ENCODE assay signal across 4 worm cellular contexts in the genomic region with DNA sequence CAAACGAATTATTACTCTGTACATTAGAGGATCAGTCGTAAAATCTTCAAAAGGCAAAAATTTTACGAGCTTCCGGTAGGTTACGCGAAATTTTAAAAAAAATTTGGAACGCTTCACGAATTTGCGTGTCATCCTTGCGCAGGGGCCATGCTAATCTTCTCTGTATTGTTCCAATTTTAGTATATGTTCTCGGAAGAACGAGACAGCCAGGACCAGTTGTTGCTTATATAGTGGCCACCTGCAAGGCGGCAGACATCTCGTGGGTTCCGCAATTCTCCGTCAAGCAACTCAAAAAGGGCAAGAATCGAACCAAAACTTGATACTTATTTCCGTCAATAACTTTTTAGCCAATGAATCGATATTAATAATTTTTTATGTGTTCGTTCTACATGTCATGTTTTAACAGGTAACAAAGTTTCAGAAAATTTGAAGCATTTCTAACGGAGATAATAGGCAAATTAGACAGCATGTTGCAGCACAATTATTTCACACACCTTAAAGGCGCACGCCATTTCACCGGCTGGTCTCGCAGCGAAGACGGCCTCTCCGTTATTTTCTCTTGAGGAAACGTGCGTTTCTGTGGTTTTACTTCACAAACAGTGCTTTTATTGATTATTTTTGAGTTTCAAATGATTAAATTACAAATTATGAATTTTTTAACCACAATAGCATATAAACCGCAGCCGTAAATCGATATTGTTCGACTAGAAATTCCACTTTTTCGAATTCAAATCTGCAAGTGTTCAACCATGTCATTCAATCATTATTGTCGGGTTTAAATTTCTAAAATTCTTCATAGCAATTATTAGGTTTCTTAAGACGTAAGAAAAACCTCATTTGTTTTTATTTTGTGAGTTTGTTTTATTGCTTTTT.
TF ChIP-seq lines count a peak whose summit lies in the region.

No protein-coding gene starts in this region.

TF ChIP-seq in whole organism, L2 larva, 48 proteins besides CTCF, POLR2A, EP300 and RAD21 (continued from another document):
- TF ChIP-seq elt-3 (tag; optimal IDR thresholded peaks at IDR 0.05; lab: Kevin White, UChicago) (no peak), sma-3 (GFP tag; optimal IDR thresholded peaks at IDR 0.05; lab: Kevin White, UChicago) (peak; percentile 92), zag-1 (tag; optimal IDR thresholded peaks at IDR 0.05; lab: Kevin White, UChicago) (peak; percentile 17), ztf-1 (GFP tag; conservative IDR thresholded peaks at IDR 0.05; lab: Robert Waterston, UW) (no peak), unc-55 (GFP tag; optimal IDR thresholded peaks at IDR 0.05; lab: Kevin White, UChicago) (peak; percentile 76), peb-1 (tag; optimal IDR thresholded peaks at IDR 0.05; lab: Kevin White, UChicago) (no peak), unc-39 (tag; optimal IDR thresholded peaks at IDR 0.05; lab: Kevin White, UChicago) (no peak), nhr-10 (tag; optimal IDR thresholded peaks at IDR 0.05; lab: Kevin White, UChicago) (peak; percentile 28), snpc-4 (tag; optimal IDR thresholded peaks at IDR 0.05; lab: Kevin White, UChicago) (peak; percentile 99), mdl-1 (tag; optimal IDR thresholded peaks at IDR 0.05; lab: Kevin White, UChicago) (peak in 1 of 2 experiments; percentile 26), skn-1 (tag; optimal IDR thresholded peaks at IDR 0.05; lab: Kevin White, UChicago) (no peak), aly-2 (tag; optimal IDR thresholded peaks at IDR 0.05; lab: Kevin White, UChicago) (peak; percentile 13), C34F6.9 (tag; optimal IDR thresholded peaks at IDR 0.05; lab: Kevin White, UChicago) (peak; percentile 76), blmp-1 (tag; optimal IDR thresholded peaks at IDR 0.05; lab: Kevin White, UChicago; ENCODE audit: insufficient read depth) (peak; percentile 29), gmeb-1 (tag; optimal IDR thresholded peaks at IDR 0.05; lab: Kevin White, UChicago) (peak; percentile 80), nhr-23 (tag; optimal IDR thresholded peaks at IDR 0.05; lab: Kevin White, UChicago) (no peak), dmd-4 (tag; optimal IDR thresholded peaks at IDR 0.05; lab: Kevin White, UChicago) (no peak), nhr-237 (tag; optimal IDR thresholded peaks at IDR 0.05; lab: Kevin White, UChicago) (peak; percentile 19), crh-2 (tag; optimal IDR thresholded peaks at IDR 0.05; lab: Kevin White, UChicago) (peak; percentile 86), nhr-25 (tag; optimal IDR thresholded peaks at IDR 0.05; lab: Kevin White, UChicago) (peak; percentile 60), lsy-2 (tag; optimal IDR thresholded peaks at IDR 0.05; lab: Kevin White, UChicago) (peak; percentile 83 to 87), sem-4 (tag; optimal IDR thresholded peaks at IDR 0.05; lab: Kevin White, UChicago) (peak; percentile 73), nhr-77 (tag; optimal IDR thresholded peaks at IDR 0.05; lab: Kevin White, UChicago) (no peak), lin-13 (GFP tag; optimal IDR thresholded peaks at IDR 0.05; lab: Kevin White, UChicago) (peak; percentile 78), nhr-11 (tag; optimal IDR thresholded peaks at IDR 0.05; lab: Kevin White, UChicago) (peak; percentile 52), ztf-4 (tag; optimal IDR thresholded peaks at IDR 0.05; lab: Kevin White, UChicago) (peak; percentile 62), nhr-6 (tag; optimal IDR thresholded peaks at IDR 0.05; lab: Kevin White, UChicago) (peak; percentile 74), lin-39 (tag; optimal IDR thresholded peaks at IDR 0.05; lab: Kevin White, UChicago) (no peak)

TF ChIP-seq in whole organism, L4 larva, 104 proteins besides CTCF, POLR2A, EP300 and RAD21 (continued from another document and continues in another):
- TF ChIP-seq lim-7 (GFP tag; IDR thresholded peaks at IDR 0.05; lab: Robert Waterston, UW) (peak; percentile 83), zfp-3 (GFP tag; conservative IDR thresholded peaks at IDR 0.05; lab: Robert Waterston, UW) (peak; percentile 86), vab-7 (GFP tag; IDR thresholded peaks at IDR 0.05; lab: Robert Waterston, UW) (peak; percentile 82), hlh-30 (tag; optimal IDR thresholded peaks at IDR 0.05; lab: Kevin White, UChicago; ENCODE audit: insufficient read depth) (peak; percentile 18), rbr-2 (tag; optimal IDR thresholded peaks at IDR 0.05; lab: Kevin White, UChicago) (peak; percentile 90), ctbp-1 (GFP tag; IDR thresholded peaks at IDR 0.05; lab: Robert Waterston, UW) (peak; percentile 90), ceh-28 (tag; optimal IDR thresholded peaks at IDR 0.05; lab: Kevin White, UChicago) (no peak), daf-12 (tag; optimal IDR thresholded peaks at IDR 0.05; lab: Kevin White, UChicago) (no peak), ama-1 (optimal IDR thresholded peaks at IDR 0.05; lab: Kevin White, UChicago) (peak; percentile 41), dmd-8 (GFP tag; IDR thresholded peaks at IDR 0.05; lab: Robert Waterston, UW) (peak; percentile 95), fos-1 (tag; optimal IDR thresholded peaks at IDR 0.05; lab: Kevin White, UChicago) (no peak), lin-38 (GFP tag; IDR thresholded peaks at IDR 0.05; lab: Robert Waterston, UW) (peak; percentile 90), F37D6.2 (tag; optimal IDR thresholded peaks at IDR 0.05; lab: Kevin White, UChicago) (peak; percentile 75), skn-1 (tag; optimal IDR thresholded peaks at IDR 0.05; lab: Kevin White, UChicago) (no peak), madf-9 (GFP tag; conservative IDR thresholded peaks at IDR 0.05; lab: Robert Waterston, UW) (peak; percentile 84), duxl-1 (tag; optimal IDR thresholded peaks at IDR 0.05; lab: Kevin White, UChicago; ENCODE audit: poor library complexity) (peak; percentile 87), nhr-41 (GFP tag; IDR thresholded peaks at IDR 0.05; lab: Robert Waterston, UW) (peak; percentile 61), nhr-6 (tag; optimal IDR thresholded peaks at IDR 0.05; lab: Kevin White, UChicago) (peak; percentile 46), ceh-44 (GFP tag; IDR thresholded peaks at IDR 0.05; lab: Robert Waterston, UW) (peak; percentile 81), dmd-6 (GFP tag; IDR thresholded peaks at IDR 0.05; lab: Robert Waterston, UW) (peak; percentile 67), tra-1 (GFP tag; IDR thresholded peaks at IDR 0.05; lab: Robert Waterston, UW) (peak; percentile 59), dpl-1 (GFP tag; optimal IDR thresholded peaks at IDR 0.05; lab: Kevin White, UChicago) (peak; percentile 47), nhr-102 (tag; optimal IDR thresholded peaks at IDR 0.05; lab: Kevin White, UChicago) (peak; percentile 94), madf-5 (GFP tag; IDR thresholded peaks at IDR 0.05; lab: Robert Waterston, UW) (peak in 1 of 2 experiments; percentile 85; a peak in 2 of 4 replicates), lsy-2 (tag; optimal IDR thresholded peaks at IDR 0.05; lab: Kevin White, UChicago) (peak; percentile 48 to 78), ces-1 (GFP tag; optimal IDR thresholded peaks at IDR 0.05; lab: Kevin White, UChicago) (no peak), zag-1 (tag; optimal IDR thresholded peaks at IDR 0.05; lab: Kevin White, UChicago) (no peak), egl-27 (tag; optimal IDR thresholded peaks at IDR 0.05; lab: Kevin White, UChicago) (no peak), snpc-1.2 (GFP tag; IDR thresholded peaks at IDR 0.05; lab: Robert Waterston, UW) (peak; percentile 86), set-16 (GFP tag; IDR thresholded peaks at IDR 0.05; lab: Robert Waterston, UW) (peak; percentile 42; the same call in 1 of the 2 replicates), hmg-1.1 (GFP tag; IDR thresholded peaks at IDR 0.05; lab: Robert Waterston, UW) (peak; percentile 93), ZK337.2 (GFP tag; IDR thresholded peaks at IDR 0.05; lab: Robert Waterston, UW) (peak; percentile 68)

TF ChIP-seq in whole organism, late embryonic, 69 proteins besides CTCF, POLR2A, EP300 and RAD21 (continued from another document and continues in another):
- TF ChIP-seq K02D7.2 (tag; optimal IDR thresholded peaks at IDR 0.05; lab: Kevin White, UChicago) (peak; percentile 65), rnt-1 (tag; optimal IDR thresholded peaks at IDR 0.05; lab: Kevin White, UChicago) (no peak), hlh-30 (tag; optimal IDR thresholded peaks at IDR 0.05; lab: Kevin White, UChicago; ENCODE audit: insufficient read depth) (no peak), unc-86 (tag; optimal IDR thresholded peaks at IDR 0.05; lab: Kevin White, UChicago) (peak; percentile 57), ceh-2 (tag; optimal IDR thresholded peaks at IDR 0.05; lab: Kevin White, UChicago) (peak; percentile 60), che-1 (tag; optimal IDR thresholded peaks at IDR 0.05; lab: Kevin White, UChicago) (peak; percentile 67), hlh-8 (tag; optimal IDR thresholded peaks at IDR 0.05; lab: Kevin White, UChicago) (no peak), ceh-31 (tag; optimal IDR thresholded peaks at IDR 0.05; lab: Kevin White, UChicago) (peak; percentile 25), gmeb-2 (tag; optimal IDR thresholded peaks at IDR 0.05; lab: Kevin White, UChicago) (peak; percentile 29), sdc-2 (tag; optimal IDR thresholded peaks at IDR 0.05; lab: Kevin White, UChicago) (peak; percentile 46), dve-1 (tag; optimal IDR thresholded peaks at IDR 0.05; lab: Kevin White, UChicago) (peak; percentile 53), ttx-3 (tag; optimal IDR thresholded peaks at IDR 0.05; lab: Kevin White, UChicago) (peak; percentile 54), nfya-1 (tag; optimal IDR thresholded peaks at IDR 0.05; lab: Kevin White, UChicago) (peak; percentile 52), madf-2 (tag; optimal IDR thresholded peaks at IDR 0.05; lab: Kevin White, UChicago) (peak; percentile 58), K09A11.1 (tag; optimal IDR thresholded peaks at IDR 0.05; lab: Kevin White, UChicago; ENCODE audit: insufficient read depth) (no peak), hlh-6 (tag; optimal IDR thresholded peaks at IDR 0.05; lab: Kevin White, UChicago) (peak; percentile 69), lin-11 (tag; optimal IDR thresholded peaks at IDR 0.05; lab: Kevin White, UChicago) (peak; percentile 49), Y22D7AL.16 (tag; optimal IDR thresholded peaks at IDR 0.05; lab: Kevin White, UChicago) (peak; percentile 28), sox-4 (tag; optimal IDR thresholded peaks at IDR 0.05; lab: Kevin White, UChicago) (peak; percentile 57), mec-3 (tag; optimal IDR thresholded peaks at IDR 0.05; lab: Kevin White, UChicago; ENCODE audit: borderline replicate concordance) (no peak), fkh-10 (GFP tag; optimal IDR thresholded peaks at IDR 0.05; lab: Kevin White, UChicago) (no peak), ets-4 (tag; optimal IDR thresholded peaks at IDR 0.05; lab: Kevin White, UChicago) (peak; percentile 82), ceh-22 (tag; optimal IDR thresholded peaks at IDR 0.05; lab: Kevin White, UChicago) (no peak), dmd-4 (tag; optimal IDR thresholded peaks at IDR 0.05; lab: Kevin White, UChicago; ENCODE audit: borderline replicate concordance) (no peak), fax-1 (tag; optimal IDR thresholded peaks at IDR 0.05; lab: Kevin White, UChicago) (peak; percentile 54), ceh-6 (GFP tag; optimal IDR thresholded peaks at IDR 0.05; lab: Kevin White, UChicago) (peak; percentile 69), C38D4.7 (GFP tag; optimal IDR thresholded peaks at IDR 0.05; lab: Kevin White, UChicago) (peak; percentile 73), odd-2 (tag; optimal IDR thresholded peaks at IDR 0.05; lab: Kevin White, UChicago) (no peak), ceh-48 (tag; optimal IDR thresholded peaks at IDR 0.05; lab: Kevin White, UChicago) (no peak), npax-4 (tag; optimal IDR thresholded peaks at IDR 0.05; lab: Kevin White, UChicago) (peak; percentile 29), nhr-11 (tag; optimal IDR thresholded peaks at IDR 0.05; lab: Kevin White, UChicago) (no peak), tbx-2 (tag; optimal IDR thresholded peaks at IDR 0.05; lab: Kevin White, UChicago) (peak; percentile 68), zip-5 (tag; optimal IDR thresholded peaks at IDR 0.05; lab: Kevin White, UChicago) (peak; percentile 72), pha-4 (tag; optimal IDR thresholded peaks at IDR 0.05; lab: Kevin White, UChicago) (no peak)

TF ChIP-seq in whole organism, mixed stage, embryonic, 35 proteins besides CTCF, POLR2A, EP300 and RAD21 (continued from another document):
- TF ChIP-seq tbx-8 (GFP tag; optimal IDR thresholded peaks at IDR 0.05; lab: Kevin White, UChicago) (peak; percentile 59), hlh-1 (tag; optimal IDR thresholded peaks at IDR 0.05; lab: Kevin White, UChicago) (peak; percentile 46), ceh-39 (tag; optimal IDR thresholded peaks at IDR 0.05; lab: Kevin White, UChicago) (peak; percentile 21), ceh-83 (GFP tag; optimal IDR thresholded peaks at IDR 0.05; lab: Kevin White, UChicago) (peak; percentile 63), mls-2 (tag; optimal IDR thresholded peaks at IDR 0.05; lab: Kevin White, UChicago) (peak; percentile 77), ces-1 (GFP tag; optimal IDR thresholded peaks at IDR 0.05; lab: Kevin White, UChicago) (peak; percentile 58), blmp-1 (tag; optimal IDR thresholded peaks at IDR 0.05; lab: Kevin White, UChicago) (no peak), lin-32 (GFP tag; optimal IDR thresholded peaks at IDR 0.05; lab: Kevin White, UChicago) (peak; percentile 61), nhr-2 (tag; optimal IDR thresholded peaks at IDR 0.05; lab: Kevin White, UChicago) (no peak), pha-4 (tag; optimal IDR thresholded peaks at IDR 0.05; lab: Kevin White, UChicago) (peak; percentile 29)
